Worm (Caenorhabditis elegans): Measurements from ENCODE around the gene mnk-1.

DNA sequence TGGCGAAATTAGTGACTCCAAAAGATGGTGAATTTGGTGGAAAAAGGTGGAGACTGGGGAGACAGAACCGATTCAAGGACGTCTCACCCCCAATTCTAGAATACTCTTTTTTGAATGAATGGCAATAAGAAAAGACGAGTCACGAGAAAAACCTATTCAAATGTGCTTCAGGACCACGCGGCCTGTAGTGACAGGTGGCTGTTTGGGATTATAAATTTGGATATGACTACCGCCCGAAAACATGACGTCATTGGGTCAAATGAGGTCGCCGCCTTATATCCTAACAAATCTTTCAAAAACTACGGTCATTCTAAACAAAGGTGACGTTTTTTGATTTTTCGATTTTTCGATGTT is 821 bp downstream of the mnk-1 start:
- TF ChIP-seq dao-5 (tag; optimal IDR thresholded peaks at IDR 0.05), result no peak
- TF ChIP-seq him-1 (tag; optimal IDR thresholded peaks at IDR 0.05), result no peak

All from whole organism, L4/young adult.